Fruit fly (Drosophila melanogaster): ENCODE results near the gene COX8.

The COX8 gene

dm6 chr3L:21584683-21585082 lies 45.4 kb upstream of the COX8 start (continued):
- TF ChIP-seq CG11504 (tag; optimal IDR thresholded peaks at IDR 0.05) (no peak), CG2199 (GFP tag; IDR thresholded peaks at IDR 0.05) (0 out of 3 replicates have a peak, but pooled peaks have one; percentile 72), wek (GFP tag; optimal IDR thresholded peaks at IDR 0.05) (peak; percentile 9), ken (GFP tag; IDR thresholded peaks at IDR 0.05) (0 out of 3 replicates have a peak, but pooled peaks have one; percentile 3), CG6813 (GFP tag; optimal IDR thresholded peaks at IDR 0.05) (peak; percentile 5), MESR4 (GFP tag; optimal IDR thresholded peaks at IDR 0.05) (no peak), kni (GFP tag; optimal IDR thresholded peaks at IDR 0.05) (no peak), CG1024 (GFP tag; IDR thresholded peaks at IDR 0.05) (no peak), odd (GFP tag; optimal IDR thresholded peaks at IDR 0.05) (peak; percentile 1), scrt (GFP tag; optimal IDR thresholded peaks at IDR 0.05) (no peak), Hr51 (GFP tag; optimal IDR thresholded peaks at IDR 0.05) (no peak), CTCF (GFP tag; optimal IDR thresholded peaks at IDR 0.05) (peak; percentile 1), Elba2 (GFP tag; optimal IDR thresholded peaks at IDR 0.05) (peak; percentile 39), dati (GFP tag; IDR thresholded peaks at IDR 0.05) (no peak), abd-A (tag; optimal IDR thresholded peaks at IDR 0.05) (no peak), Ravus (GFP tag; IDR thresholded peaks at IDR 0.05) (no peak), CG17802 (tag; optimal IDR thresholded peaks at IDR 0.05) (no peak), CG8478 (optimal IDR thresholded peaks at IDR 0.05) (no peak), CG3726 (GFP tag; IDR thresholded peaks at IDR 0.05) (no peak), CG7987 (GFP tag; optimal IDR thresholded peaks at IDR 0.05) (no peak), CG30403 (GFP tag; optimal IDR thresholded peaks at IDR 0.05) (no peak), Atf3 (GFP tag; optimal IDR thresholded peaks at IDR 0.05) (no peak), crc (GFP tag; optimal IDR thresholded peaks at IDR 0.05) (no peak), CG10209 (GFP tag; optimal IDR thresholded peaks at IDR 0.05) (no peak), Meics (GFP tag; optimal IDR thresholded peaks at IDR 0.05) (no peak), CG11560 (tag; IDR thresholded peaks at IDR 0.05) (no peak), az2 (GFP tag; optimal IDR thresholded peaks at IDR 0.05) (no peak), Sox102F (GFP tag; optimal IDR thresholded peaks at IDR 0.05) (no peak), CG18764 (GFP tag; optimal IDR thresholded peaks at IDR 0.05) (no peak), ttk (GFP tag; IDR thresholded peaks at IDR 0.05) (peak; percentile 69; the same call in 1 of the 2 replicates), chinmo (GFP tag; IDR thresholded peaks at IDR 0.05; ENCODE audit: partially characterized antibody) (peak; percentile 50; the same call in 1 of the 4 replicates), CG2120 (GFP tag; optimal IDR thresholded peaks at IDR 0.05) (no peak), Rfx (GFP tag; IDR thresholded peaks at IDR 0.05) (no peak), ash1 (GFP tag; optimal IDR thresholded peaks at IDR 0.05) (no peak), Dip3 (GFP tag; optimal IDR thresholded peaks at IDR 0.05) (no peak), CG11398 (GFP tag; optimal IDR thresholded peaks at IDR 0.05) (no peak), CG1602 (GFP tag; optimal IDR thresholded peaks at IDR 0.05) (no peak), HLH4C (GFP tag; IDR thresholded peaks at IDR 0.05; ENCODE audit: partially characterized antibody) (no peak), dm (GFP tag; optimal IDR thresholded peaks at IDR 0.05) (no peak), Spps (tag; optimal IDR thresholded peaks at IDR 0.05) (no peak), CrebB (tag; optimal IDR thresholded peaks at IDR 0.05) (no peak), D19B (GFP tag; optimal IDR thresholded peaks at IDR 0.05) (no peak), run (tag; optimal IDR thresholded peaks at IDR 0.05) (no peak), CG17361 (GFP tag; IDR thresholded peaks at IDR 0.05) (no peak), CG15696 (tag; optimal IDR thresholded peaks at IDR 0.05) (no peak), Deaf1 (tag; optimal IDR thresholded peaks at IDR 0.05) (peak; percentile 80), Nf-YB (GFP tag; optimal IDR thresholded peaks at IDR 0.05) (peak; percentile 94), br (optimal IDR thresholded peaks at IDR 0.05) (no peak), schlank (tag; optimal IDR thresholded peaks at IDR 0.05) (no peak), zf30C (GFP tag; optimal IDR thresholded peaks at IDR 0.05) (no peak), oc (tag; optimal IDR thresholded peaks at IDR 0.05) (peak; percentile 39), CG6683 (GFP tag; optimal IDR thresholded peaks at IDR 0.05) (no peak)

Data from whole organism, embryonic.